Fruit fly (Drosophila melanogaster) whole organism, embryonic: ENCODE measurements around the gene CG42728.

Experiments
- Ada2b ChIP-seq: fragments of 200-800 bp; sonication (Bioruptor generic); IDR thresholded peaks from 2 replicates; pipeline ENCODE4 v1.3.6; 2022; ENCODE audit warnings: missing biosample characterization, missing genetic modification characterization
- CG15514 ChIP-seq: fragments of 200-800 bp; sonication (Bioruptor generic); optimal IDR thresholded peaks from 3 replicates; lab custom pipeline; 2017; ENCODE audit warnings: missing biosample characterization, missing genetic modification characterization, mild to moderate bottlenecking, moderate library complexity, missing genetic modification reagents
- CG6254 ChIP-seq: fragments of 200-800 bp; sonication (Bioruptor generic); optimal IDR thresholded peaks from 3 replicates; lab custom pipeline; 2017; ENCODE audit warnings: mild to moderate bottlenecking, missing biosample characterization, missing genetic modification reagents, missing genetic modification characterization
- CG7372 ChIP-seq: fragments of 200-800 bp; sonication (Bioruptor generic); IDR thresholded peaks from 2 replicates; pipeline ENCODE4 v1.3.6; 2022; ENCODE audit warnings: missing biosample characterization, missing genetic modification characterization
- Doc3 ChIP-seq: fragments of 200-800 bp; sonication (Bioruptor generic); IDR thresholded peaks from 3 replicates; pipeline ENCODE4 v1.3.6; 2022; ENCODE audit warnings: missing biosample characterization, missing genetic modification characterization; ENCODE audit not compliant: partially characterized antibody
- HmgD ChIP-seq: fragments of 200-800 bp; sonication (Bioruptor generic); optimal IDR thresholded peaks from 3 replicates; lab custom pipeline; 2016; ENCODE audit warnings: missing biosample characterization, missing genetic modification characterization
- gcm ChIP-seq: fragments of 200-800 bp; sonication (Bioruptor generic); optimal IDR thresholded peaks from 2 replicates; lab custom pipeline; 2019; ENCODE audit warnings: missing biosample characterization, mild to moderate bottlenecking, missing genetic modification characterization, moderate library complexity
- sc ChIP-seq, 3 experiments: fragments of >200 bp in 2 of 3; fragments of 200-800 bp in 1 of 3; sonication (Bioruptor generic) in 1 of 3; optimal IDR thresholded peaks; 2 replicates in 2 of 3; 3 replicates in 1 of 3; lab custom pipeline; 2017; ENCODE audit warnings: mild to moderate bottlenecking in 1 of 3, missing biosample characterization in 1 of 3, missing genetic modification characterization in 1 of 3, missing genetic modification reagents in 1 of 3

DNA sequence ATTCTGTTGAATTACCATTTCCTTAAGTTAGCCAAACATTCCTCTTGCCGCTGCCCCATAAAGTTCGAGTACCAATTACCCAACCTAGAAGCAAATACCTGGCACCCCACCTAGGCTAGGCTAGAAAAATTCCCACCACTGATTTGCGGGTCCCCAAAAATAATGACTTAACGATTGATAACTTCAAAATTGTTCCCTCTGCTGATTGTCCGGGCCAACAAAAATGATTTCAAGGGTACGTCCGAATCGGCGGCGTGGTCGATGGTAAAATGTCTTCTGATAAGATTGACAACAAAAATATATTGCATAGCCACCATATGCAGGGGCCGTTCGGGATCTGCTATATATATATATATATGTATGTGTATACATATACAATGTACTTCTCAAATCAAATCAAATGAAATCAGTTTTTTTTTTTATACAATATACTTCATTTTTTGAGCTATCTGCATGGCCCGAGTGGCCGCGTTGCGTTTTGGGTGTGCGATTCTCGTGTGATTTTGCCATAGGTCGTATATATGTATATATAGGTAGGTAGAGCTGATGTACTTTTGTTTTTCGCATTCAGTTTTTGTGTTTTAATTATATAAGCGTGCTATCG is 19.3 kb upstream of the CG42728 start:
- no peak for TF ChIP-seq CG7372 (GFP tag; lab: Robert Waterston, UW)
- TF ChIP-seq Ada2b = no peak
- TF ChIP-seq CG6254 (GFP tag; lab: Kevin White, UChicago) = no peak
- TF ChIP-seq Doc3 (GFP tag; lab: Robert Waterston, UW) = no peak
- TF ChIP-seq HmgD = no peak
- no peak for TF ChIP-seq gcm (GFP tag; lab: Kevin White, UChicago)
- TF ChIP-seq sc (optimal IDR thresholded peaks at IDR 0.05; lab: Kevin White, UChicago) = no peak
- no peak for TF ChIP-seq sc (GFP tag; optimal IDR thresholded peaks at IDR 0.05; lab: Kevin White, UChicago)
- no peak for TF ChIP-seq CG15514 (GFP tag; lab: Kevin White, UChicago)
